Worm (Caenorhabditis elegans): ENCODE measurements around the gene tiar-1.

DNA sequence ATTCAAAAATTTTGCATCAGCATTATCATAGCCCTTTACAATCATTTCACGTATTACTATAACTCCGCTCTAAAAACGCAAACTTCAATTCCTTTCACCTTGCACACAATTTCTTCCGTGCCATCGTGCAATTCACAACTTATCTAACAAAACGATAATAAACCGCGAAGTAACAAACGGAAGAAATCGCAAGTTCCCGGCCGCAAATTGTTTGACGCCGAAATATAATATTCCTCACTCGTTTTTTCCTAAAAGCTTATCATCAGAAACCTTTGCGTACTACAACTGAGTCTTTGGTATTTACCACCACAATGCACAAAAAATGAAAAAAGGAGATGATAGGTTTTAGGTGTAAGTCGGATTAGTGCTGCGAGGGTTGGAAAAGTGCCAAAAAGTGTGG, 32.7 kb upstream of the tiar-1 start:
- no peak for TF ChIP-seq pha-4 (tag; optimal IDR thresholded peaks at IDR 0.05)
- no peak for TF ChIP-seq ama-1 (optimal IDR thresholded peaks at IDR 0.05)
